Fruit fly (Drosophila melanogaster) whole organism, adult: ENCODE measurements around the gene ATPsynB.

Experiments used
- CG14711 ChIP-seq: fragments of 200-800 bp; sonication (Bioruptor generic); optimal IDR thresholded peaks from 2 replicates; lab custom pipeline; 2018; ENCODE audit warnings: missing biosample characterization, mild to moderate bottlenecking, missing genetic modification characterization, moderate library complexity
- CG7045 ChIP-seq: fragments of 200-800 bp; sonication (Bioruptor generic); optimal IDR thresholded peaks from 2 replicates; lab custom pipeline; 2017; ENCODE audit warnings: missing biosample characterization, mild to moderate bottlenecking, missing genetic modification characterization
- Clk ChIP-seq: fragments of 200-800 bp; sonication (Bioruptor generic); optimal IDR thresholded peaks from 2 replicates; lab custom pipeline; 2017; ENCODE audit warnings: missing biosample characterization, missing genetic modification characterization
- Crg-1 ChIP-seq: fragments of 200-800 bp; sonication (Bioruptor generic); optimal IDR thresholded peaks from 2 replicates; lab custom pipeline; 2016; ENCODE audit warnings: missing biosample characterization, missing genetic modification characterization
- cic ChIP-seq: fragments of 200-800 bp; sonication (Bioruptor generic); optimal IDR thresholded peaks from 2 replicates; lab custom pipeline; 2017; ENCODE audit warnings: missing biosample characterization, mild to moderate bottlenecking, missing genetic modification characterization, moderate library complexity
- cnc ChIP-seq, 2 experiments: fragments of >200 bp; optimal IDR thresholded peaks; 2 replicates each; lab custom pipeline; 2017
- kay ChIP-seq: fragments of 200-800 bp; sonication (Bioruptor generic); peaks from one replicate; lab custom pipeline; 2016; ENCODE audit warnings: missing biosample characterization, missing genetic modification characterization, borderline replicate concordance
- tj ChIP-seq: fragments of 200-800 bp; sonication (Bioruptor generic); optimal IDR thresholded peaks from 3 replicates; lab custom pipeline; 2017; ENCODE audit warnings: missing biosample characterization, mild to moderate bottlenecking, missing genetic modification characterization, moderate library complexity
- toe ChIP-seq: fragments of 200-800 bp; sonication (Bioruptor generic); optimal IDR thresholded peaks from 2 replicates; lab custom pipeline; 2016; ENCODE audit warnings: missing biosample characterization, missing genetic modification characterization

- no peak for TF ChIP-seq Crg-1 (GFP tag; lab: Kevin White, UChicago)
- no peak for TF ChIP-seq cic
- no peak for TF ChIP-seq toe (GFP tag; lab: Kevin White, UChicago)
- TF ChIP-seq Clk (GFP tag; lab: Kevin White, UChicago): no peak
- peak; percentile 23 for TF ChIP-seq CG7045 (GFP tag; lab: Kevin White, UChicago)
- peak; percentile 47 for TF ChIP-seq kay (GFP tag; lab: Kevin White, UChicago)
- TF ChIP-seq tj (GFP tag; lab: Kevin White, UChicago): no peak
- TF ChIP-seq cnc (optimal IDR thresholded peaks at IDR 0.05; lab: Kevin White, UChicago): no peak
- no peak for TF ChIP-seq CG14711
Observed at dm6 chr3L:9767636-9768358, 38.0 kb downstream of the ATPsynB start.
